Worm (Caenorhabditis elegans) whole organism, late embryonic: ENCODE measurements around the gene srpa-68.

Experiments
- C38D4.7 ChIP-seq: fragments of 200-800 bp; sonication (Bioruptor generic); optimal IDR thresholded peaks from 2 replicates; lab custom pipeline; 2018; ENCODE audit warnings: mild to moderate bottlenecking, missing genetic modification characterization, moderate library complexity, missing compliant biosample characterization
- F13H6.1 ChIP-seq: sonication (generic microtip); optimal IDR thresholded peaks from 2 replicates; lab custom pipeline; 2016; ENCODE audit warnings: missing genetic modification characterization, missing compliant biosample characterization
- K02D7.2 ChIP-seq: sonication (generic microtip); optimal IDR thresholded peaks from 2 replicates; lab custom pipeline; 2017; ENCODE audit warnings: mild to moderate bottlenecking, missing genetic modification characterization, missing compliant biosample characterization
- K09A11.1 ChIP-seq: sonication (generic microtip); optimal IDR thresholded peaks from 2 replicates; lab custom pipeline; 2017; ENCODE audit warnings: antibody characterized with exemption, mild to moderate bottlenecking, missing genetic modification characterization, missing compliant biosample characterization; ENCODE audit not compliant: insufficient read depth
- T23F11.4 ChIP-seq: fragments of 200-800 bp; sonication (Bioruptor generic); optimal IDR thresholded peaks from 2 replicates; lab custom pipeline; 2018; ENCODE audit warnings: mild to moderate bottlenecking, missing genetic modification characterization, missing compliant biosample characterization
- ahr-1 ChIP-seq: sonication (generic microtip); optimal IDR thresholded peaks from 2 replicates; lab custom pipeline; 2016; ENCODE audit warnings: missing genetic modification characterization, missing compliant biosample characterization
- ama-1 ChIP-seq: fragments of 150-350 bp; optimal IDR thresholded peaks from 2 replicates; lab custom pipeline; 2014
- ceh-18 ChIP-seq: sonication (generic microtip); optimal IDR thresholded peaks from 2 replicates; lab custom pipeline; 2016; ENCODE audit warnings: missing genetic modification characterization, missing compliant biosample characterization
- ceh-2 ChIP-seq: sonication (generic microtip); optimal IDR thresholded peaks from 2 replicates; lab custom pipeline; 2016; ENCODE audit warnings: missing genotype, missing genetic modification characterization, missing compliant biosample characterization
- ceh-24 ChIP-seq: sonication (generic microtip); optimal IDR thresholded peaks from 2 replicates; lab custom pipeline; 2016; ENCODE audit warnings: mild to moderate bottlenecking, missing genetic modification characterization, missing compliant biosample characterization
- ceh-30 ChIP-seq: fragments of 150-350 bp; optimal IDR thresholded peaks from 2 replicates; lab custom pipeline; 2014; ENCODE audit warnings: missing biosample characterization, missing genetic modification characterization
- ceh-31 ChIP-seq: sonication (generic microtip); optimal IDR thresholded peaks from 2 replicates; lab custom pipeline; 2016; ENCODE audit warnings: missing genetic modification characterization, missing compliant biosample characterization
- ceh-34 ChIP-seq: sonication (generic microtip); optimal IDR thresholded peaks from 2 replicates; lab custom pipeline; 2016; ENCODE audit warnings: mild to moderate bottlenecking, missing genetic modification characterization, missing compliant biosample characterization
- ceh-48 ChIP-seq: sonication (generic microtip); optimal IDR thresholded peaks from 2 replicates; lab custom pipeline; 2016; ENCODE audit warnings: missing genetic modification characterization, inconsistent platforms, missing compliant biosample characterization
- ceh-6 ChIP-seq: fragments of 200-800 bp; sonication (Bioruptor generic); optimal IDR thresholded peaks from 2 replicates; lab custom pipeline; 2018; ENCODE audit warnings: mild to moderate bottlenecking, missing genetic modification characterization, missing compliant biosample characterization
- ceh-9 ChIP-seq: sonication (generic microtip); optimal IDR thresholded peaks from 2 replicates; lab custom pipeline; 2016; ENCODE audit warnings: mild to moderate bottlenecking, missing genetic modification characterization, inconsistent platforms, missing compliant biosample characterization
- che-1 ChIP-seq: sonication (generic microtip); optimal IDR thresholded peaks from 2 replicates; lab custom pipeline; 2016; ENCODE audit warnings: mild to moderate bottlenecking, missing genetic modification characterization, missing compliant biosample characterization
- dmd-4 ChIP-seq: sonication (generic microtip); optimal IDR thresholded peaks from 2 replicates; lab custom pipeline; 2016; ENCODE audit warnings: borderline replicate concordance, missing genetic modification characterization, missing compliant biosample characterization
- elt-2 ChIP-seq: sonication (generic microtip); optimal IDR thresholded peaks from 2 replicates; lab custom pipeline; 2016; ENCODE audit warnings: missing genetic modification reagents, missing genetic modification characterization, missing compliant biosample characterization
- ets-4 ChIP-seq: sonication (generic microtip); optimal IDR thresholded peaks from 2 replicates; lab custom pipeline; 2016; ENCODE audit warnings: missing genetic modification characterization, missing compliant biosample characterization
- gmeb-2 ChIP-seq: sonication (generic microtip); optimal IDR thresholded peaks from 2 replicates; lab custom pipeline; 2016; ENCODE audit warnings: missing genetic modification characterization, inconsistent platforms, missing compliant biosample characterization
- hlh-13 ChIP-seq: fragments of 200-800 bp; sonication (Bioruptor generic); optimal IDR thresholded peaks from 2 replicates; lab custom pipeline; 2018; ENCODE audit warnings: mild to moderate bottlenecking, missing genetic modification characterization, missing compliant biosample characterization
- hlh-30 ChIP-seq: sonication (generic microtip); optimal IDR thresholded peaks from 2 replicates; lab custom pipeline; 2017; ENCODE audit warnings: antibody characterized with exemption, missing genetic modification characterization, missing compliant biosample characterization; ENCODE audit not compliant: insufficient read depth
- lin-11 ChIP-seq: fragments of 200-800 bp; sonication (Bioruptor generic); optimal IDR thresholded peaks from 2 replicates; lab custom pipeline; 2018; ENCODE audit warnings: mild to moderate bottlenecking, missing genetic modification characterization, missing compliant biosample characterization
- mec-3 ChIP-seq: sonication (generic microtip); optimal IDR thresholded peaks from 2 replicates; lab custom pipeline; 2016; ENCODE audit warnings: borderline replicate concordance, missing genetic modification characterization, missing compliant biosample characterization
- nfya-1 ChIP-seq: sonication (generic microtip); optimal IDR thresholded peaks from 2 replicates; lab custom pipeline; 2017; ENCODE audit warnings: missing genetic modification characterization, mild to moderate bottlenecking, missing compliant biosample characterization, antibody characterized with exemption, moderate library complexity
- nhr-11 ChIP-seq: fragments of 150-350 bp; optimal IDR thresholded peaks from 2 replicates; lab custom pipeline; 2014; ENCODE audit warnings: missing biosample characterization, missing genetic modification characterization
- odd-2 ChIP-seq: sonication (generic microtip); optimal IDR thresholded peaks from 2 replicates; lab custom pipeline; 2017; ENCODE audit warnings: antibody characterized with exemption, mild to moderate bottlenecking, missing genetic modification characterization, missing compliant biosample characterization
- pat-9 ChIP-seq: fragments of 200-800 bp; sonication (Bioruptor generic); optimal IDR thresholded peaks from 2 replicates; lab custom pipeline; 2018; ENCODE audit warnings: mild to moderate bottlenecking, missing genetic modification characterization, moderate library complexity, missing compliant biosample characterization
- pax-1 ChIP-seq: fragments of 150-350 bp; optimal IDR thresholded peaks from 2 replicates; lab custom pipeline; 2014; ENCODE audit warnings: missing biosample characterization, missing genetic modification characterization
- pqm-1 ChIP-seq: sonication (generic microtip); optimal IDR thresholded peaks from 2 replicates; lab custom pipeline; 2016; ENCODE audit warnings: missing genetic modification characterization, missing compliant biosample characterization
- pros-1 ChIP-seq: fragments of 150-350 bp; optimal IDR thresholded peaks from 2 replicates; lab custom pipeline; 2014; ENCODE audit warnings: missing biosample characterization, missing genetic modification reagents, missing genetic modification characterization
- sdc-2 ChIP-seq: sonication (generic microtip); optimal IDR thresholded peaks from 2 replicates; lab custom pipeline; 2016; ENCODE audit warnings: missing genotype, missing genetic modification characterization, missing compliant biosample characterization
- syd-9 ChIP-seq: sonication (generic microtip); optimal IDR thresholded peaks from 2 replicates; lab custom pipeline; 2016; ENCODE audit warnings: mild to moderate bottlenecking, missing genetic modification characterization, moderate library complexity, missing compliant biosample characterization
- ttx-3 ChIP-seq: sonication (generic microtip); optimal IDR thresholded peaks from 2 replicates; lab custom pipeline; 2016; ENCODE audit warnings: missing genetic modification reagents, missing genetic modification characterization, missing compliant biosample characterization
- unc-42 ChIP-seq: sonication (generic microtip); optimal IDR thresholded peaks from 2 replicates; lab custom pipeline; 2016; ENCODE audit warnings: missing genotype, missing genetic modification characterization, missing compliant biosample characterization
- unc-55 ChIP-seq: sonication (generic microtip); optimal IDR thresholded peaks from 2 replicates; lab custom pipeline; 2017; ENCODE audit warnings: missing biosample characterization, missing genetic modification reagents, missing genetic modification characterization
- unc-86 ChIP-seq: sonication (generic microtip); optimal IDR thresholded peaks from 2 replicates; lab custom pipeline; 2016; ENCODE audit warnings: missing genetic modification characterization, missing compliant biosample characterization
- zip-5 ChIP-seq: sonication (generic microtip); optimal IDR thresholded peaks from 2 replicates; lab custom pipeline; 2016; ENCODE audit warnings: missing genetic modification characterization, missing compliant biosample characterization

The srpa-68 gene

ce11 chrV:12295015-12295414 is 3.6 kb upstream of the srpa-68 start:
- TF ChIP-seq ceh-30 (no peak), unc-86 (tag; lab: Kevin White, UChicago) (no peak), pat-9 (tag; lab: Kevin White, UChicago) (no peak), hlh-30 (tag; lab: Kevin White, UChicago) (no peak), T23F11.4 (GFP tag; lab: Kevin White, UChicago) (no peak), unc-55 (no peak), lin-11 (tag; lab: Kevin White, UChicago) (no peak), elt-2 (tag; lab: Kevin White, UChicago) (peak; percentile 15), nfya-1 (tag; lab: Kevin White, UChicago) (peak; percentile 12), ahr-1 (no peak), pax-1 (tag; lab: Kevin White, UChicago) (no peak), ets-4 (tag; lab: Kevin White, UChicago) (no peak), ceh-31 (tag; lab: Kevin White, UChicago) (no peak), unc-42 (no peak), ceh-34 (tag; lab: Kevin White, UChicago) (no peak)

ce11 chrV:12294091-12294490 is 2.6 kb upstream of the srpa-68 start:
- TF ChIP-seq elt-2 (tag; lab: Kevin White, UChicago) (peak; percentile 21), odd-2 (tag; lab: Kevin White, UChicago) (no peak), sdc-2 (tag; lab: Kevin White, UChicago) (no peak), F13H6.1 (tag; lab: Kevin White, UChicago) (no peak), ceh-2 (tag; lab: Kevin White, UChicago) (no peak)
- TF ChIP-seq, all 69 proteins: peak for 1

- TF ChIP-seq K09A11.1 (tag; lab: Kevin White, UChicago) (no peak), unc-55 (peak; percentile 51), ceh-48 (no peak)
Measured at ce11 chrV:12288577-12288976, 2.9 kb downstream of the srpa-68 start, which contains the start of gene rskd-1. Gene rskd-1 (minus strand): TSS chrV:12288615.

DNA sequence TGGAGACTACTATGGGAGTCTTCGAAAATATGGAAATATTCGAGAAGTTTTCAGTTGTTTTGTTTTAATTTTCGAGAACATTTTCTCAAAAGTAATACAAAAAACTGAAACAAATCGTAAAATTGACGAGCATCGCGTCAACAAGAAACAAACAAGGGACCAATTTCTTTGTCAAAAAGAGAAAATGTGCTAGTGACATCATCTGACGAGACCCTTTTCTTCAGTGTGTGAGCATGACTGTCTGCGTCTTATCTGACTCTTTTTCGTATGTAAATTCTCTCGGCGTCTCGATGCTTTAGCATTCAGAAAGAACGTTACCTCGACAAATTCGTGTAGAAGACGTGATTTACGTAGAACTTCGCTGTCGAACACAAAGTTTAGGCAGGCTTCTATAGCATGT is 3.8 kb downstream of the srpa-68 start:
- TF ChIP-seq che-1 (no peak), ceh-18 (tag; lab: Kevin White, UChicago) (no peak), ttx-3 (tag; lab: Kevin White, UChicago) (no peak), ceh-30 (no peak)

DNA sequence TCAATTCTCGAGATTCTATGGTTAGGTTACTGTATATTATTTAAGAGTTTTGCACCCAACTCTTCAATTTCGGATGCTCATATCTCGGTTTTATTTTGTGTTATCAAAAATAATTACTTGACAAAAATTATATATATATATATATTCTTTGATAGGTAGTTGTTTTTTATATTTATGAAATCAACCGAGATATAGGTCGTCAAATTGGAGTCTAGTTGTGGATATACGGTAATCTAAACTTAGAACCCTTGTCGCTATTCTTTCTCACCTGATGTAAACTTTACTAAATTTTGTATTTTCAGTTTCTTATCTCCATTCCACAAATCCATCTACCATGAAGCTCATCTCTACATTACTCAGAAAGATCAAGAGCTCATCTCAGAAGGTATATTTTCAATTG is 8.3 kb downstream of the srpa-68 start, which contains the start of gene F55C5.10:
TSS of gene F55C5.10 (plus strand) at position 301 of the 400 bp plus-strand sequence.
- TF ChIP-seq ceh-9 (tag; lab: Kevin White, UChicago) (no peak), nhr-11 (no peak), nfya-1 (tag; lab: Kevin White, UChicago) (no peak), ets-4 (tag; lab: Kevin White, UChicago) (no peak)

- TF ChIP-seq ama-1 (lab: Kevin White, UChicago) (no peak), odd-2 (tag; lab: Kevin White, UChicago) (no peak), C38D4.7 (GFP tag; lab: Kevin White, UChicago) (no peak), lin-11 (tag; lab: Kevin White, UChicago) (no peak), ceh-2 (tag; lab: Kevin White, UChicago) (no peak), zip-5 (tag; lab: Kevin White, UChicago) (no peak), dmd-4 (no peak), K02D7.2 (tag; lab: Kevin White, UChicago) (no peak), ceh-6 (GFP tag; lab: Kevin White, UChicago) (no peak), ceh-24 (tag; lab: Kevin White, UChicago) (no peak), pqm-1 (no peak), mec-3 (tag; lab: Kevin White, UChicago) (no peak), ceh-18 (tag; lab: Kevin White, UChicago) (no peak), hlh-13 (no peak), syd-9 (tag; lab: Kevin White, UChicago) (no peak), sdc-2 (tag; lab: Kevin White, UChicago) (no peak), elt-2 (tag; lab: Kevin White, UChicago) (no peak), pros-1 (no peak), gmeb-2 (tag; lab: Kevin White, UChicago) (no peak)
Measured at ce11 chrV:12281508-12281907, 9.9 kb downstream of the srpa-68 start.
